Worm (Caenorhabditis elegans) whole organism, L1 larva: Measurements from ENCODE around the gene sir-2.2.
A peak's percentile ranks its signal among the peaks of the same experiment; 100 is the strongest.

ENCODE experiments used
- C16A3.4 ChIP-seq: fragments of 150-350 bp; optimal IDR thresholded peaks from 2 replicates; lab custom pipeline; 2014; ENCODE audit warnings: missing biosample characterization, missing genetic modification characterization
- C34B4.2 ChIP-seq: sonication (generic microtip); optimal IDR thresholded peaks from 2 replicates; lab custom pipeline; 2017; ENCODE audit warnings: mild to moderate bottlenecking, missing genetic modification characterization, missing compliant biosample characterization
- blmp-1 ChIP-seq: fragments of 150-350 bp; optimal IDR thresholded peaks from 2 replicates; lab custom pipeline; 2014; ENCODE audit warnings: missing biosample characterization, missing genetic modification characterization
- ceh-82 ChIP-seq, 3 experiments: fragments of 150-350 bp in 1 of 3; sonication (generic microtip) in 2 of 3; optimal IDR thresholded peaks; 2 replicates each; lab custom pipeline; 2014 to 2017; ENCODE audit warnings: missing biosample characterization in 3 of 3, missing genetic modification characterization in 3 of 3
- ceh-88 ChIP-seq: fragments of 200-800 bp; sonication (Bioruptor generic); IDR thresholded peaks from 2 replicates; pipeline ENCODE4 v1.3.6; 2022; ENCODE audit warnings: missing genetic modification characterization, missing compliant biosample characterization
- dpl-1 ChIP-seq, 3 experiments: fragments of 150-350 bp in 2 of 3; sonication (generic microtip) in 1 of 3; optimal IDR thresholded peaks; 2 replicates each; lab custom pipeline; 2014 to 2017; ENCODE audit warnings: missing biosample characterization in 3 of 3, missing genetic modification characterization in 3 of 3, missing genetic modification reagents in 3 of 3
- efl-1 ChIP-seq, 4 experiments: fragments of 150-350 bp; optimal IDR thresholded peaks in 3 of 4; peaks in 1 of 4; 1 replicate in 1 of 4; 2 replicates in 3 of 4; lab custom pipeline; 2014; ENCODE audit warnings: missing biosample characterization in 2 of 4, missing genetic modification characterization in 2 of 4, missing genetic modification reagents in 2 of 4
- egl-27 ChIP-seq, 2 experiments: fragments of 150-350 bp in 1 of 2; sonication (generic microtip); optimal IDR thresholded peaks; 3 replicates each; lab custom pipeline; 2017 to 2018; ENCODE audit warnings: missing biosample characterization in 2 of 2, missing genetic modification characterization in 2 of 2, missing genetic modification reagents in 2 of 2
- elt-2 ChIP-seq: sonication (generic microtip); optimal IDR thresholded peaks from 2 replicates; lab custom pipeline; 2016; ENCODE audit warnings: missing genetic modification characterization, mild to moderate bottlenecking, inconsistent platforms, missing compliant biosample characterization, missing genetic modification reagents
- elt-3 ChIP-seq, 6 experiments: fragments of 150-350 bp in 1 of 6; sonication (generic microtip); optimal IDR thresholded peaks; 2 replicates each; lab custom pipeline; 2017 to 2018; ENCODE audit warnings: missing biosample characterization in 6 of 6, missing genetic modification characterization in 6 of 6, inconsistent platforms in 1 of 6
- ets-5 ChIP-seq: fragments of 200-800 bp; sonication (Bioruptor generic); IDR thresholded peaks from 2 replicates; pipeline ENCODE4 v1.3.6; 2022; ENCODE audit warnings: missing genetic modification characterization, missing compliant biosample characterization
- fkh-10 ChIP-seq: sonication (generic microtip); optimal IDR thresholded peaks from 2 replicates; lab custom pipeline; 2017; ENCODE audit warnings: missing biosample characterization, missing genetic modification reagents, missing genetic modification characterization
- fkh-8 ChIP-seq: sonication (generic microtip); optimal IDR thresholded peaks from 2 replicates; lab custom pipeline; 2016; ENCODE audit warnings: mild to moderate bottlenecking, missing genetic modification characterization, missing compliant biosample characterization
- fos-1 ChIP-seq: fragments of 150-350 bp; optimal IDR thresholded peaks from 2 replicates; lab custom pipeline; 2014; ENCODE audit warnings: missing biosample characterization, missing genetic modification characterization
- grh-1 ChIP-seq: fragments of 200-800 bp; sonication (Bioruptor generic); IDR thresholded peaks from 2 replicates; pipeline ENCODE4 v1.3.6; 2022; ENCODE audit warnings: missing genetic modification reagents, missing genetic modification characterization, missing compliant biosample characterization
- irx-1 ChIP-seq: sonication (generic microtip); optimal IDR thresholded peaks from 2 replicates; lab custom pipeline; 2016; ENCODE audit warnings: missing genetic modification characterization, missing compliant biosample characterization
- isw-1 ChIP-seq: fragments of 200-800 bp; sonication (Bioruptor generic); IDR thresholded peaks from 2 replicates; pipeline ENCODE4 v1.3.6; 2022; ENCODE audit warnings: missing genetic modification characterization, missing compliant biosample characterization
- jun-1 ChIP-seq: fragments of 150-350 bp; optimal IDR thresholded peaks from 2 replicates; lab custom pipeline; 2014; ENCODE audit warnings: missing biosample characterization, missing genetic modification reagents, missing genetic modification characterization
- lin-13 ChIP-seq: fragments of 150-350 bp; optimal IDR thresholded peaks from 2 replicates; lab custom pipeline; 2014; ENCODE audit warnings: missing biosample characterization, missing genetic modification reagents, missing genetic modification characterization
- lin-14 ChIP-seq: fragments of 200-800 bp; sonication (Bioruptor generic); optimal IDR thresholded peaks from 2 replicates; lab custom pipeline; 2018; ENCODE audit warnings: mild to moderate bottlenecking, missing genetic modification characterization, moderate library complexity, missing compliant biosample characterization
- lin-35 ChIP-seq, 2 experiments: fragments of 150-350 bp; optimal IDR thresholded peaks; 2 replicates each; lab custom pipeline; 2014; ENCODE audit warnings: missing biosample characterization in 2 of 2, missing genetic modification characterization in 2 of 2, missing genetic modification reagents in 2 of 2
- lin-39 ChIP-seq: fragments of 150-350 bp; optimal IDR thresholded peaks from 2 replicates; lab custom pipeline; 2014; ENCODE audit warnings: missing biosample characterization, missing genetic modification reagents, missing genetic modification characterization
- lsy-2 ChIP-seq, 2 experiments: fragments of 150-350 bp; optimal IDR thresholded peaks; 2 replicates each; lab custom pipeline; 2014; ENCODE audit warnings: missing biosample characterization in 2 of 2, missing genetic modification characterization in 2 of 2
- mab-9 ChIP-seq: fragments of 200-800 bp; sonication (Bioruptor generic); IDR thresholded peaks from 2 replicates; pipeline ENCODE4 v1.3.6; 2022; ENCODE audit warnings: missing genetic modification reagents, missing genetic modification characterization, missing compliant biosample characterization
- mdl-1 ChIP-seq, 2 experiments: fragments of 150-350 bp; optimal IDR thresholded peaks; 2 replicates each; lab custom pipeline; 2014 to 2017; ENCODE audit warnings: missing biosample characterization in 2 of 2, missing genetic modification characterization in 2 of 2, inconsistent platforms in 1 of 2
- mef-2 ChIP-seq: fragments of 150-350 bp; optimal IDR thresholded peaks from 2 replicates; lab custom pipeline; 2014; ENCODE audit warnings: missing biosample characterization, missing genetic modification characterization
- mep-1 ChIP-seq: fragments of 150-350 bp; optimal IDR thresholded peaks from 2 replicates; lab custom pipeline; 2014; ENCODE audit warnings: missing biosample characterization, missing genetic modification characterization
- nhr-19 ChIP-seq: fragments of 200-800 bp; sonication (Bioruptor generic); conservative IDR thresholded peaks from 2 replicates; pipeline ENCODE4 v1.3.6; 2022; ENCODE audit warnings: missing genetic modification characterization, missing compliant biosample characterization
- nhr-20 ChIP-seq: sonication (generic microtip); optimal IDR thresholded peaks from 2 replicates; lab custom pipeline; 2016; ENCODE audit warnings: mild to moderate bottlenecking, missing genetic modification characterization, missing compliant biosample characterization
- nhr-28 ChIP-seq: fragments of 150-350 bp; optimal IDR thresholded peaks from 2 replicates; lab custom pipeline; 2014; ENCODE audit warnings: missing biosample characterization, missing genetic modification characterization
- nhr-47 ChIP-seq: sonication (generic microtip); optimal IDR thresholded peaks from 2 replicates; lab custom pipeline; 2016; ENCODE audit warnings: mild to moderate bottlenecking, missing genetic modification characterization, moderate library complexity, missing compliant biosample characterization
- nhr-71 ChIP-seq: sonication (generic microtip); optimal IDR thresholded peaks from 2 replicates; lab custom pipeline; 2016; ENCODE audit warnings: mild to moderate bottlenecking, missing genetic modification characterization, moderate library complexity, missing compliant biosample characterization
- nhr-77 ChIP-seq: fragments of 150-350 bp; optimal IDR thresholded peaks from 2 replicates; lab custom pipeline; 2014; ENCODE audit warnings: missing biosample characterization, missing genetic modification characterization
- nhr-85 ChIP-seq: sonication (generic microtip); peaks from one replicate; lab custom pipeline; 2016; ENCODE audit warnings: missing genetic modification characterization, inconsistent platforms, missing compliant biosample characterization
- nhr-90 ChIP-seq: sonication (generic microtip); optimal IDR thresholded peaks from 2 replicates; lab custom pipeline; 2016; ENCODE audit warnings: mild to moderate bottlenecking, missing genetic modification characterization, missing compliant biosample characterization; ENCODE audit not compliant: poor library complexity
- pag-3 ChIP-seq: sonication (generic microtip); optimal IDR thresholded peaks from 2 replicates; lab custom pipeline; 2017; ENCODE audit warnings: missing genetic modification characterization, mild to moderate bottlenecking, missing compliant biosample characterization, antibody characterized with exemption, borderline replicate concordance; ENCODE audit not compliant: insufficient read depth
- pax-3 ChIP-seq: fragments of 200-800 bp; sonication (Bioruptor generic); optimal IDR thresholded peaks from 2 replicates; lab custom pipeline; 2018; ENCODE audit warnings: mild to moderate bottlenecking, missing genetic modification characterization, moderate library complexity, missing compliant biosample characterization
- pqm-1 ChIP-seq: sonication (generic microtip); optimal IDR thresholded peaks from 3 replicates; lab custom pipeline; 2017; ENCODE audit warnings: missing biosample characterization, missing genetic modification characterization
- rnt-1 ChIP-seq: sonication (generic microtip); optimal IDR thresholded peaks from 2 replicates; lab custom pipeline; 2016; ENCODE audit warnings: mild to moderate bottlenecking, missing genetic modification characterization, moderate library complexity, missing compliant biosample characterization
- skn-1 ChIP-seq: fragments of 150-350 bp; optimal IDR thresholded peaks from 2 replicates; lab custom pipeline; 2014; ENCODE audit warnings: missing biosample characterization, missing genetic modification characterization
- snu-23 ChIP-seq: sonication (generic microtip); optimal IDR thresholded peaks from 2 replicates; lab custom pipeline; 2016; ENCODE audit warnings: missing genetic modification characterization, missing compliant biosample characterization
- sox-4 ChIP-seq: sonication (generic microtip); optimal IDR thresholded peaks from 2 replicates; lab custom pipeline; 2016; ENCODE audit warnings: missing genetic modification characterization, missing compliant biosample characterization
- sptf-1 ChIP-seq: fragments of 150-350 bp; optimal IDR thresholded peaks from 2 replicates; lab custom pipeline; 2014; ENCODE audit warnings: missing biosample characterization, missing genetic modification characterization
- swsn-7 ChIP-seq: sonication (generic microtip); optimal IDR thresholded peaks from 2 replicates; lab custom pipeline; 2016; ENCODE audit warnings: missing genetic modification characterization, missing compliant biosample characterization
- tbx-2 ChIP-seq: sonication (generic microtip); optimal IDR thresholded peaks from 2 replicates; lab custom pipeline; 2016; ENCODE audit warnings: missing genetic modification characterization, missing compliant biosample characterization
- tlp-1 ChIP-seq: fragments of 150-350 bp; optimal IDR thresholded peaks from 2 replicates; lab custom pipeline; 2014; ENCODE audit warnings: missing biosample characterization, missing genetic modification characterization
- xbp-1 ChIP-seq: sonication (generic microtip); optimal IDR thresholded peaks from 2 replicates; lab custom pipeline; 2016; ENCODE audit warnings: missing genetic modification characterization, missing compliant biosample characterization
- ztf-11 ChIP-seq, 2 experiments: sonication (generic microtip); optimal IDR thresholded peaks; 2 replicates each; lab custom pipeline; 2016 to 2017; ENCODE audit warnings: missing genetic modification characterization in 2 of 2, missing biosample characterization in 1 of 2, missing compliant biosample characterization in 1 of 2

The sir-2.2 gene

ce11 chrX:13354672-13355407, 27.0 kb downstream of the sir-2.2 start (continued):
- TF ChIP-seq C34B4.2 (tag; lab: Kevin White, UChicago): no peak

ce11 chrX:13356469-13356868, 28.6 kb downstream of the sir-2.2 start:
- TF ChIP-seq fkh-10 (GFP tag; lab: Kevin White, UChicago) (no peak), nhr-77 (tag; lab: Kevin White, UChicago) (peak; percentile 38), fkh-8 (tag; lab: Kevin White, UChicago) (no peak), lin-13 (peak; percentile 38), elt-3 (tag; optimal IDR thresholded peaks at IDR 0.05; lab: Kevin White, UChicago) (peak in 4 of 6 experiments; percentile 2 to 91 (median 64)), pax-3 (no peak), C34B4.2 (tag; lab: Kevin White, UChicago) (no peak), nhr-90 (tag; lab: Kevin White, UChicago) (peak; percentile 75), blmp-1 (peak; percentile 92), tlp-1 (tag; lab: Kevin White, UChicago) (no peak), grh-1 (GFP tag; lab: Robert Waterston, UW) (peak; percentile 71), snu-23 (peak; percentile 80), mep-1 (tag; lab: Kevin White, UChicago) (peak; percentile 62), pag-3 (tag; lab: Kevin White, UChicago) (peak; percentile 39), lin-39 (tag; lab: Kevin White, UChicago) (peak; percentile 58), ceh-82 (tag; optimal IDR thresholded peaks at IDR 0.05; lab: Kevin White, UChicago) (peak in 1 of 3 experiments; percentile 4), skn-1 (tag; lab: Kevin White, UChicago) (peak; percentile 23), xbp-1 (peak; percentile 4), ceh-88 (GFP tag; lab: Robert Waterston, UW) (no peak), elt-2 (peak; percentile 77), lin-35 (GFP tag; optimal IDR thresholded peaks at IDR 0.05; lab: Kevin White, UChicago) (peak in 1 of 2 experiments; percentile 79), sptf-1 (tag; lab: Kevin White, UChicago) (no peak), isw-1 (GFP tag; lab: Robert Waterston, UW) (no peak), jun-1 (peak; percentile 72), lsy-2 (tag; optimal IDR thresholded peaks at IDR 0.05; lab: Kevin White, UChicago) (peak; percentile 18 to 50), nhr-20 (peak; percentile 95), nhr-47 (tag; lab: Kevin White, UChicago) (peak; percentile 61), nhr-71 (tag; lab: Kevin White, UChicago) (peak; percentile 93), egl-27 (tag; optimal IDR thresholded peaks at IDR 0.05; lab: Kevin White, UChicago) (peak; percentile 47 to 68), mef-2 (tag; lab: Kevin White, UChicago) (peak; percentile 45), ztf-11 (tag; optimal IDR thresholded peaks at IDR 0.05; lab: Kevin White, UChicago) (no peak), dpl-1 (GFP tag; optimal IDR thresholded peaks at IDR 0.05; lab: Kevin White, UChicago) (no peak), fos-1 (no peak), lin-14 (GFP tag; lab: Kevin White, UChicago) (peak; percentile 94), efl-1 (optimal IDR thresholded peaks at IDR 0.05; lab: Kevin White, UChicago) (peak in 1 of 2 experiments; percentile 10), efl-1 (GFP tag; optimal IDR thresholded peaks at IDR 0.05 in 1 of 2; lab: Kevin White, UChicago) (no peak), pqm-1 (no peak), nhr-28 (tag; lab: Kevin White, UChicago) (no peak), nhr-19 (GFP tag; lab: Robert Waterston, UW) (peak; percentile 91), irx-1 (tag; lab: Kevin White, UChicago) (peak; percentile 10), tbx-2 (tag; lab: Kevin White, UChicago) (peak; percentile 88), C16A3.4 (tag; lab: Kevin White, UChicago) (peak; percentile 23), mdl-1 (tag; optimal IDR thresholded peaks at IDR 0.05; lab: Kevin White, UChicago) (peak in 1 of 2 experiments; percentile 80), rnt-1 (peak; percentile 69), mab-9 (GFP tag; lab: Robert Waterston, UW) (no peak), ets-5 (GFP tag; lab: Robert Waterston, UW) (no peak), nhr-85 (tag; lab: Kevin White, UChicago) (peak; percentile 99), swsn-7 (peak; percentile 18), sox-4 (tag; lab: Kevin White, UChicago) (peak; percentile 7)
